Worm (Caenorhabditis elegans): ENCODE data around the gene T21B4.15.
A peak's percentile ranks its signal among the peaks of the same experiment; 100 is the strongest.

DNA sequence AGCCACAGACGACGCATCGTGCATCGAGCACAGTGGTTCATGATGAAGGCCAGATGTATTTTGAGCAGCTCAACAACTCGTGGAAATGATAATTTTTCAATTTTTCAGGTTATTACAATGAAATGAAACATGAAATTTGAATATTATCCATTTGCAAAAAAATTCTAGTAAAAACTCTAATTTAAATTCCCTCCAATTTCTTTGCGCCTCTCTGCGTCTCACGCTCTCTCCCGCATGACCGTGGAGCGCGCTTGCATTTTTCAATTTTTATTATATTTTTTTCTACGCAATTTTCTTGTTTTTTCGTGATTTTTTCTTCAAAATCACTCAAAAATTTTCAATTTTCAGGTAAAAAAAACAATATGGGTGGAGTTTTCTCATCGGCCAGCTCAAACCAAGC lies 30.6 kb upstream of the T21B4.15 start, which contains the start of gene tag-281:
- no peak for TF ChIP-seq tag-97 (GFP tag; IDR thresholded peaks at IDR 0.05)
- TF ChIP-seq T26A8.4 (GFP tag; IDR thresholded peaks at IDR 0.05) = peak; percentile 41; the same call in 1 of the 2 replicates
- no peak for TF ChIP-seq daf-19 (GFP tag; conservative IDR thresholded peaks at IDR 0.05)
- no peak for TF ChIP-seq snpc-1.2 (GFP tag; IDR thresholded peaks at IDR 0.05)
- TF ChIP-seq hlh-30 (tag; optimal IDR thresholded peaks at IDR 0.05; ENCODE audit: insufficient read depth) = no peak
- TF ChIP-seq aly-2 (tag; optimal IDR thresholded peaks at IDR 0.05) = no peak
- no peak for TF ChIP-seq dve-1 (tag; optimal IDR thresholded peaks at IDR 0.05; ENCODE audit: insufficient read depth)
